Fruit fly (Drosophila melanogaster) whole organism, prepupa: ENCODE data around the gene CG13999.

ENCODE experiments used
- Blimp-1 ChIP-seq: fragments of 200-800 bp; sonication (Bioruptor generic); optimal IDR thresholded peaks from 3 replicates; lab custom pipeline; 2017; ENCODE audit warnings: missing biosample characterization, missing genetic modification characterization, mild to moderate bottlenecking, moderate library complexity, missing genetic modification reagents
- CG10631 ChIP-seq: fragments of 200-800 bp; sonication (Bioruptor generic); optimal IDR thresholded peaks from 2 replicates; lab custom pipeline; 2016; ENCODE audit warnings: missing biosample characterization, missing genetic modification characterization
- CG11294 ChIP-seq: fragments of 200-800 bp; sonication (Bioruptor generic); IDR thresholded peaks from 2 replicates; pipeline ENCODE4 v1.3.6; 2022; ENCODE audit warnings: missing biosample characterization, missing genetic modification characterization
- CG11762 ChIP-seq: fragments of 200-800 bp; sonication (Bioruptor generic); optimal IDR thresholded peaks from 3 replicates; lab custom pipeline; 2016; ENCODE audit warnings: missing biosample characterization, missing genetic modification characterization; ENCODE audit not compliant: insufficient read depth
- CG11902 ChIP-seq: fragments of 200-800 bp; sonication (Bioruptor generic); optimal IDR thresholded peaks from 3 replicates; lab custom pipeline; 2016; ENCODE audit warnings: missing biosample characterization, missing genetic modification characterization
- CG3032 ChIP-seq: fragments of 200-800 bp; optimal IDR thresholded peaks from 2 replicates; lab custom pipeline; 2019; ENCODE audit warnings: missing biosample characterization, mild to moderate bottlenecking, missing genetic modification characterization, moderate library complexity
- CG34406 ChIP-seq: fragments of 200-800 bp; sonication (Bioruptor generic); optimal IDR thresholded peaks from 3 replicates; lab custom pipeline; 2016; ENCODE audit warnings: missing biosample characterization, missing genetic modification characterization
- CG6163 ChIP-seq: fragments of 200-800 bp; sonication (Bioruptor generic); IDR thresholded peaks from 3 replicates; pipeline ENCODE4 v1.3.6; 2022; ENCODE audit warnings: missing biosample characterization, missing genetic modification characterization
- CG6276 ChIP-seq: fragments of 200-800 bp; sonication (Bioruptor generic); optimal IDR thresholded peaks from 2 replicates; lab custom pipeline; 2017; ENCODE audit warnings: missing biosample characterization, mild to moderate bottlenecking, missing genetic modification characterization
- CG6808 ChIP-seq: fragments of 200-800 bp; sonication (Bioruptor generic); optimal IDR thresholded peaks from 3 replicates; lab custom pipeline; 2017; ENCODE audit warnings: missing biosample characterization, missing genetic modification characterization, mild to moderate bottlenecking, moderate library complexity, missing genetic modification reagents
- CG8632 ChIP-seq: fragments of 200-800 bp; sonication (Bioruptor generic); optimal IDR thresholded peaks from 3 replicates; lab custom pipeline; 2016; ENCODE audit warnings: missing biosample characterization, missing genetic modification characterization
- Eip75B ChIP-seq: fragments of 200-800 bp; sonication (Bioruptor generic); optimal IDR thresholded peaks from 3 replicates; lab custom pipeline; 2016; ENCODE audit warnings: missing biosample characterization, missing genetic modification characterization
- Eip93F ChIP-seq: fragments of 200-800 bp; sonication (Bioruptor generic); optimal IDR thresholded peaks from 2 replicates; lab custom pipeline; 2016; ENCODE audit warnings: missing biosample characterization, mild to moderate bottlenecking, missing genetic modification characterization
- Ets21C ChIP-seq: fragments of 200-800 bp; sonication (Bioruptor generic); optimal IDR thresholded peaks from 3 replicates; lab custom pipeline; 2016; ENCODE audit warnings: missing biosample characterization, missing genetic modification characterization
- Ets96B ChIP-seq: fragments of 200-800 bp; optimal IDR thresholded peaks from 2 replicates; lab custom pipeline; 2019; ENCODE audit warnings: missing biosample characterization, mild to moderate bottlenecking, missing genetic modification characterization, moderate library complexity
- Gug ChIP-seq: fragments of 200-800 bp; sonication (Bioruptor generic); IDR thresholded peaks from 2 replicates; pipeline ENCODE4 v1.3.6; 2022; ENCODE audit warnings: missing biosample characterization, missing genetic modification characterization
- Hr38 ChIP-seq: sonication (Bioruptor generic); optimal IDR thresholded peaks from 2 replicates; lab custom pipeline; 2016; ENCODE audit warnings: missing biosample characterization, missing genetic modification characterization
- Hr39 ChIP-seq: fragments of 200-800 bp; sonication (Bioruptor generic); optimal IDR thresholded peaks from 2 replicates; lab custom pipeline; 2016; ENCODE audit warnings: missing biosample characterization, missing genetic modification characterization
- Hr4 ChIP-seq: fragments of 200-800 bp; sonication (Bioruptor generic); optimal IDR thresholded peaks from 3 replicates; lab custom pipeline; 2016; ENCODE audit warnings: missing biosample characterization, missing genetic modification characterization
- Lpt ChIP-seq: fragments of 200-800 bp; sonication (Bioruptor generic); optimal IDR thresholded peaks from 3 replicates; lab custom pipeline; 2016; ENCODE audit warnings: missing biosample characterization, missing genetic modification characterization
- OdsH ChIP-seq: fragments of 200-800 bp; sonication (Bioruptor generic); optimal IDR thresholded peaks from 3 replicates; lab custom pipeline; 2016; ENCODE audit warnings: missing biosample characterization, missing genetic modification characterization
- Smox ChIP-seq: fragments of 200-800 bp; sonication (Bioruptor generic); optimal IDR thresholded peaks from 3 replicates; lab custom pipeline; 2016; ENCODE audit warnings: missing biosample characterization, missing genetic modification characterization
- Sox102F ChIP-seq: fragments of 200-800 bp; sonication (Bioruptor generic); optimal IDR thresholded peaks from 2 replicates; lab custom pipeline; 2016; ENCODE audit warnings: missing biosample characterization, mild to moderate bottlenecking, missing genetic modification characterization
- Sox14 ChIP-seq: fragments of 200-800 bp; sonication (Bioruptor generic); optimal IDR thresholded peaks from 3 replicates; lab custom pipeline; 2016; ENCODE audit warnings: missing biosample characterization, missing genetic modification characterization
- cyc ChIP-seq: fragments of 200-800 bp; sonication (Bioruptor generic); optimal IDR thresholded peaks from 3 replicates; lab custom pipeline; 2016; ENCODE audit warnings: missing biosample characterization, missing genetic modification characterization
- dac ChIP-seq: fragments of 200-800 bp; sonication (Bioruptor generic); optimal IDR thresholded peaks from 2 replicates; lab custom pipeline; 2017; ENCODE audit warnings: missing biosample characterization, mild to moderate bottlenecking, missing genetic modification characterization
- dsx ChIP-seq: fragments of 200-800 bp; optimal IDR thresholded peaks from 3 replicates; lab custom pipeline; 2019; ENCODE audit warnings: missing biosample characterization, mild to moderate bottlenecking, missing genetic modification characterization, moderate library complexity; ENCODE audit not compliant: poor library complexity, severe bottlenecking
- fd59A ChIP-seq: fragments of 200-800 bp; sonication (Bioruptor generic); optimal IDR thresholded peaks from 2 replicates; lab custom pipeline; 2017; ENCODE audit warnings: missing biosample characterization, mild to moderate bottlenecking, missing genetic modification characterization, missing genetic modification reagents
- fd85E ChIP-seq: fragments of 200-800 bp; sonication (Bioruptor generic); optimal IDR thresholded peaks from 3 replicates; lab custom pipeline; 2016; ENCODE audit warnings: missing biosample characterization, missing genetic modification characterization
- lz ChIP-seq: fragments of 200-800 bp; sonication (Bioruptor generic); optimal IDR thresholded peaks from 3 replicates; lab custom pipeline; 2016; ENCODE audit warnings: missing biosample characterization, missing genetic modification characterization
- net ChIP-seq: fragments of 200-800 bp; sonication (Bioruptor generic); optimal IDR thresholded peaks from 3 replicates; lab custom pipeline; 2016; ENCODE audit warnings: missing biosample characterization, missing genetic modification characterization
- pdm3 ChIP-seq: fragments of 200-800 bp; sonication (Bioruptor generic); optimal IDR thresholded peaks from 3 replicates; lab custom pipeline; 2016; ENCODE audit warnings: missing biosample characterization, missing genetic modification characterization
- salr ChIP-seq, 2 experiments: fragments of 200-800 bp; sonication (Bioruptor generic); optimal IDR thresholded peaks; 3 replicates each; lab custom pipeline; 2016 to 2018; ENCODE audit warnings: missing biosample characterization in 2 of 2, missing genetic modification characterization in 2 of 2, mild to moderate bottlenecking in 1 of 2
- ss ChIP-seq, 2 experiments: fragments of 200-800 bp; sonication (Bioruptor generic); optimal IDR thresholded peaks; 2 replicates in 1 of 2; 3 replicates in 1 of 2; lab custom pipeline; 2017 to 2018; ENCODE audit warnings: mild to moderate bottlenecking in 2 of 2, missing biosample characterization in 2 of 2, missing genetic modification characterization in 2 of 2, moderate library complexity in 1 of 2
- svp ChIP-seq: fragments of 200-800 bp; sonication (Bioruptor generic); peaks from one replicate; lab custom pipeline; 2016; ENCODE audit warnings: missing biosample characterization, missing genetic modification characterization
- vri ChIP-seq: fragments of 200-800 bp; sonication (Bioruptor generic); optimal IDR thresholded peaks from 3 replicates; lab custom pipeline; 2016; ENCODE audit warnings: missing biosample characterization, mild to moderate bottlenecking, missing genetic modification characterization

The CG13999 gene

DNA sequence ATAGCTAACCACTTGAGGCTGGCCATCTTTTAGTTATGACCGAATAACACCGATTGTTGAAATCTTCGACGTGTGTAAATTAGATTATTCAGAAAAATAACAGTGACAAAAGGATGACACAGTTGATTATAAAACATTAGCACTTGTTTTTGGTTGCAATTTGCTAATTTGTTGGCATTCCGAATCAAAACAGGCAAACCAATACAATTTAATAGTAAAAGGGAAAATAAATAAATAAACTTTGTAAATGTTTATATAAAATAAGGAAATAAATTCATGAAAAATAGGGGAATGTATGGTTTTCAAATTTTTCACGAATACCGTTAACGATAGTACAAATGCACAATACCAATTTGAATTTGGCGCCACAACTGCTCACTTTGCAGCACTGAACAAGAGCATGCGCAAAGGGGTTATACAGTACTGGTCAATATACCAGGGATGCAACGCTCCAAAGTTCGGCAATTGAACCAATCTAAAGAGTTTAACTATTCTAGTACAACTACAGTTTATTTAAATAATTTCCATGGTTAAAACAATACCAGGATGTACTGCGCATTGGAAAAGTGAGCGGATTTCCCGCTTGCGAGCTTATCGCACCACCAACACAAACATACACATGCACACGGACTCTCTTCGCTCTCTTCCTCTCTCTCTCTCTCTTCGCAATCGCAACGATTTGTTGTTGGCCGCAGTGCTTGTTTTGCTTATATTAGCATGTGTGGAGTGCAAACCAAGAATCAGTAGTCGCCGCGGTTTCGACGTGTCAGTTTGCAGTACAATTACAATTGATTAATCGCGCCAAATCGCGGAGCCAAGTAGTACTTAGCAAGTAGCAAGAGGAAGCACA, 12.8 kb downstream of the CG13999 start, which contains the start of the genes Sfp26Ad and Gpdh1 (continued):
- no peak for TF ChIP-seq Hr38 (GFP tag; lab: Kevin White, UChicago)
- peak; percentile 56 for TF ChIP-seq Lpt (GFP tag; lab: Kevin White, UChicago)
- TF ChIP-seq salr (GFP tag; optimal IDR thresholded peaks at IDR 0.05; lab: Kevin White, UChicago), result peak in 1 of 2 experiments; percentile 49
- TF ChIP-seq CG34406, result peak; percentile 37
- peak; percentile 90 for TF ChIP-seq vri
- TF ChIP-seq fd85E (GFP tag; lab: Kevin White, UChicago), result no peak
- TF ChIP-seq Gug, result no peak
- peak; percentile 72 for TF ChIP-seq Sox14
- peak; percentile 28 for TF ChIP-seq fd59A
- peak; percentile 82 for TF ChIP-seq svp (GFP tag; lab: Kevin White, UChicago)
- TF ChIP-seq pdm3 (GFP tag; lab: Kevin White, UChicago), result peak; percentile 81
- peak; percentile 77 for TF ChIP-seq Smox (GFP tag; lab: Kevin White, UChicago)
- TF ChIP-seq Ets96B, result peak; percentile 52
- TF ChIP-seq CG8632 (GFP tag; lab: Kevin White, UChicago), result peak; percentile 64
- no peak for TF ChIP-seq CG11294 (GFP tag; lab: Robert Waterston, UW)
- TF ChIP-seq CG3032, result peak; percentile 63
- TF ChIP-seq dsx (GFP tag; lab: Kevin White, UChicago), result peak; percentile 25
- TF ChIP-seq OdsH (GFP tag; lab: Kevin White, UChicago), result peak; percentile 69
- no peak for TF ChIP-seq dac (GFP tag; lab: Kevin White, UChicago)
- TF ChIP-seq, all 60 proteins: peak for 51

DNA sequence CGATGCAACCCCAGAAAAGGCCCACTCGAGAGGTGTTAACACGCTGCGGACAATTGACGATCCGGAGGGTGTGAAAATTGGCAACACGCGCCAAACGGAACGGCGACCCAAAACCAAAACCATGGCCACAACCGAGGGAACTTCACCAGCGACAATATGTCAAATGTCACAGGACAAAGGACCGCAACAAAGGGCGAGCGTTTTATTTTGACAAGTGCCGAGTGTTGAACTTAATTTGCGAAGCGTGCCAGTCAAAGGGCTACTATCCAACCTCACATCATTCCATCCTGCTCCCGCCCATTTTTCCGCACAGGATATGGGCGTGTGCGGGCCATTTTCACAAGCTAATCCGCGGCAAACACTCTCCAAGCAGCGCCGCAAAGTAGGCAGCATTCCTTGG, 28.9 kb downstream of the CG13999 start:
- TF ChIP-seq CG6276 (GFP tag; lab: Kevin White, UChicago), result no peak
- TF ChIP-seq Ets21C (GFP tag; lab: Kevin White, UChicago), result no peak
- no peak for TF ChIP-seq lz (GFP tag; lab: Kevin White, UChicago)
- TF ChIP-seq Hr39 (GFP tag; lab: Kevin White, UChicago), result no peak
- TF ChIP-seq ss (GFP tag; optimal IDR thresholded peaks at IDR 0.05; lab: Kevin White, UChicago), result no peak
- no peak for TF ChIP-seq CG11762
- no peak for TF ChIP-seq Blimp-1
- TF ChIP-seq CG6163 (GFP tag; lab: Robert Waterston, UW), result no peak
- no peak for TF ChIP-seq dsx (GFP tag; lab: Kevin White, UChicago)
- TF ChIP-seq Hr4 (GFP tag; lab: Kevin White, UChicago), result no peak
- no peak for TF ChIP-seq Hr38 (GFP tag; lab: Kevin White, UChicago)
- TF ChIP-seq CG6808 (GFP tag; lab: Kevin White, UChicago), result no peak
- no peak for TF ChIP-seq Sox102F (GFP tag; lab: Kevin White, UChicago)
- no peak for TF ChIP-seq Eip93F
- TF ChIP-seq CG11902 (GFP tag; lab: Kevin White, UChicago), result no peak
- no peak for TF ChIP-seq Eip75B (GFP tag; lab: Kevin White, UChicago)
- TF ChIP-seq cyc (GFP tag; lab: Kevin White, UChicago), result no peak
- TF ChIP-seq CG10631 (GFP tag; lab: Kevin White, UChicago), result no peak

DNA sequence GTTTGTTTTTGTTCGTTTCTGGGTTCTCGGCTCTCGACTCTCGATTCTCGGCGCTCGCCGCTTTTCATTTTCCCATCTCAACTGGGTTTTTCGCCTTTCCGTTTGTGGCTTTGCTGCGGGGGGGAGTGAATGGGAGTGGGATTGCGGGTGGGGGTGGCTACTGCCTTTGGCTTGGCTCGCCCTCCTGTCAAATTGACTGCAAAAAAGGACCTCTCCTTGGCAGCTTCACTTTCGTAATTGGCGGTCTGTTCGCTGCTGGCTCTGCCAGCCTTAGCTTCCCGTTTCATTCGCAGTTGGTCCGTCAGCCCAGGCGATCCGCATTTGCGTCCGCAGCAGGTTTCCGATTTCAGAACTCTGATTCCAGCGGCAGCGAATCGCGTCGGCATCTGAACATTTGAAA, 30.6 kb downstream of the CG13999 start, which contains the start of gene dsf:
TSS of gene dsf (plus strand) at position 301 of the 400 bp plus-strand sequence.
- no peak for TF ChIP-seq net (GFP tag; lab: Kevin White, UChicago)
